Worm (Caenorhabditis elegans) whole organism, early embryonic: Measurements from ENCODE around the gene F16F9.3.

ENCODE experiments used
- B0310.2 ChIP-seq: sonication (generic microtip); optimal IDR thresholded peaks from 2 replicates; lab custom pipeline; 2016; ENCODE audit warnings: mild to moderate bottlenecking, missing genetic modification characterization, missing compliant biosample characterization
- aly-1 ChIP-seq: sonication (generic microtip); optimal IDR thresholded peaks from 2 replicates; lab custom pipeline; 2016; ENCODE audit warnings: missing genetic modification characterization, missing compliant biosample characterization
- ama-1 ChIP-seq: fragments of 150-350 bp; optimal IDR thresholded peaks from 2 replicates; lab custom pipeline; 2014
- ets-7 ChIP-seq: sonication (generic microtip); optimal IDR thresholded peaks from 2 replicates; lab custom pipeline; 2016; ENCODE audit warnings: missing genotype, missing genetic modification characterization, missing compliant biosample characterization
- flt-1 ChIP-seq: fragments of 200-800 bp; sonication (Bioruptor generic); IDR thresholded peaks from 2 replicates; pipeline ENCODE4 v1.3.6; 2022; ENCODE audit warnings: missing genetic modification characterization, missing compliant biosample characterization
- hmbx-1 ChIP-seq: sonication (generic microtip); optimal IDR thresholded peaks from 2 replicates; lab custom pipeline; 2016; ENCODE audit warnings: mild to moderate bottlenecking, missing genetic modification characterization, missing compliant biosample characterization
- hmg-4 ChIP-seq: fragments of 200-800 bp; sonication (Bioruptor generic); optimal IDR thresholded peaks from 2 replicates; lab custom pipeline; 2018; ENCODE audit warnings: mild to moderate bottlenecking, missing genetic modification characterization, missing compliant biosample characterization
- hnd-1 ChIP-seq: sonication (generic microtip); optimal IDR thresholded peaks from 2 replicates; lab custom pipeline; 2016; ENCODE audit warnings: missing genetic modification characterization, missing compliant biosample characterization
- pes-1 ChIP-seq: fragments of 200-800 bp; sonication (Bioruptor generic); IDR thresholded peaks from 2 replicates; pipeline ENCODE4 v1.3.6; 2022; ENCODE audit warnings: missing genetic modification reagents, missing genetic modification characterization, missing compliant biosample characterization
- sea-1 ChIP-seq: fragments of 200-800 bp; sonication (Bioruptor generic); conservative IDR thresholded peaks from 2 replicates; pipeline ENCODE4 v1.3.6; 2022; ENCODE audit warnings: missing genetic modification characterization, missing compliant biosample characterization
- tbx-37 ChIP-seq: fragments of 200-800 bp; sonication (Bioruptor generic); conservative IDR thresholded peaks from 2 replicates; pipeline ENCODE4 v1.3.6; 2022; ENCODE audit warnings: missing genetic modification reagents, missing genetic modification characterization, missing compliant biosample characterization
- tra-4 ChIP-seq: sonication (generic microtip); optimal IDR thresholded peaks from 2 replicates; lab custom pipeline; 2017; ENCODE audit warnings: missing genetic modification characterization, missing compliant biosample characterization

F16F9.3 gene

ce11 chrX:8504207-8504606 lies 46.8 kb downstream of the F16F9.3 start:
- TF ChIP-seq hmbx-1 (no peak), B0310.2 (tag; lab: Kevin White, UChicago) (no peak), aly-1 (tag; lab: Kevin White, UChicago) (no peak), tra-4 (tag; lab: Kevin White, UChicago) (no peak), sea-1 (GFP tag; lab: Robert Waterston, UW) (no peak), hmg-4 (GFP tag; lab: Kevin White, UChicago) (no peak), ets-7 (tag; lab: Kevin White, UChicago) (no peak), hnd-1 (tag; lab: Kevin White, UChicago) (no peak), ama-1 (lab: Kevin White, UChicago) (no peak), flt-1 (no peak)

- TF ChIP-seq ets-7 (tag; lab: Kevin White, UChicago) (no peak), hnd-1 (tag; lab: Kevin White, UChicago) (no peak), hmbx-1 (no peak)
These were observed 49.6 kb downstream of the F16F9.3 start for ce11 chrX:8507053-8507452.

ce11 chrX:8507576-8507975 lies 50.2 kb downstream of the F16F9.3 start, which contains the start of gene H03E18.1:
H03E18.1 (plus strand) TSS chrX:8507876.
- TF ChIP-seq pes-1 (GFP tag; lab: Robert Waterston, UW) = no peak

- TF ChIP-seq flt-1 (no peak), pes-1 (GFP tag; lab: Robert Waterston, UW) (no peak), hnd-1 (tag; lab: Kevin White, UChicago) (no peak), tbx-37 (GFP tag; lab: Robert Waterston, UW) (no peak)
These were observed 51.7 kb downstream of the F16F9.3 start for ce11 chrX:8509088-8509487.
